Fruit fly (Drosophila melanogaster): ENCODE measurements around the gene Sry-beta.

Gene Sry-beta

DNA sequence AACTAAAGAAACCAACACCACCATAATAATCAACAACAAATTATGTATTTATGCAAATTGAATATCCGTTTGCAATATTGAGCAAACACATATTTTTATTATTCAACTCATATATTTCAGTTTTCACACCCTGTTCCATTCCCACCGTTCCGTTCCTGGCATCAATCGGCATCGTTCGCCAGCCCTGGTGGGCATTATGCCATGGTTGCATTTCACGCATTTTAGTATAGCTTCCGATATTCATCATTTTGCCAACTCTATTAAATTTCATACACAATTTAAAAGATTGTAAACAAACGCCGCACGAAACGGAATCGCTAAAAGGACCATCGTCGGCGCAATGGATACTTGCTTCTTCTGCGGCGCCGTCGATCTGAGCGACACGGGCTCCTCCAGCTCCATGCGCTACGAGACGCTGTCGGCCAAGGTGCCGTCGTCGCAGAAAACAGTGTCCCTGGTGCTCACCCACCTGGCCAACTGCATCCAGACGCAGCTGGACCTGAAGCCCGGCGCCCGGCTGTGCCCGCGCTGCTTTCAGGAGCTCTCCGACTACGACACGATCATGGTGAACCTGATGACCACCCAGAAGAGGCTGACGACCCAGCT, 3.7 kb downstream of the Sry-beta start, which contains the start of gene Sry-delta (continued):
- TF ChIP-seq E2f1 (GFP tag; IDR thresholded peaks at IDR 0.05) (peak; percentile 67), CG6254 (GFP tag; optimal IDR thresholded peaks at IDR 0.05) (peak; percentile 71), gem (tag; optimal IDR thresholded peaks at IDR 0.05) (no peak), CG42726 (GFP tag; IDR thresholded peaks at IDR 0.05; ENCODE audit: partially characterized antibody) (peak; percentile 46; the same call in 1 of the 2 replicates), bsh (GFP tag; optimal IDR thresholded peaks at IDR 0.05) (peak in 1 of 2 experiments; percentile 58), CG34224 (GFP tag; IDR thresholded peaks at IDR 0.05; ENCODE audit: partially characterized antibody) (peak; percentile 76), Eip74EF (GFP tag; optimal IDR thresholded peaks at IDR 0.05) (no peak), Xbp1 (GFP tag; optimal IDR thresholded peaks at IDR 0.05) (peak; percentile 91), CG15514 (GFP tag; optimal IDR thresholded peaks at IDR 0.05) (peak; percentile 91), CG13894 (tag; optimal IDR thresholded peaks at IDR 0.05) (peak; percentile 89), CG10654 (GFP tag; optimal IDR thresholded peaks at IDR 0.05) (peak; percentile 85), CG18599 (GFP tag; optimal IDR thresholded peaks at IDR 0.05) (no peak), CG7928 (GFP tag; optimal IDR thresholded peaks at IDR 0.05) (peak; percentile 100), jumu (GFP tag; optimal IDR thresholded peaks at IDR 0.05) (peak; percentile 86), CG7987 (GFP tag; optimal IDR thresholded peaks at IDR 0.05) (peak; percentile 83), Hr51 (GFP tag; optimal IDR thresholded peaks at IDR 0.05) (peak in 1 of 2 experiments; percentile 88), ato (GFP tag; IDR thresholded peaks at IDR 0.05; ENCODE audit: partially characterized antibody) (peak; percentile 64; the same call in 1 of the 2 replicates), CG4820 (GFP tag; optimal IDR thresholded peaks at IDR 0.05) (peak; percentile 65), tin (GFP tag; optimal IDR thresholded peaks at IDR 0.05) (peak; percentile 91), CG7357 (GFP tag; IDR thresholded peaks at IDR 0.05) (peak; percentile 50; the same call in 1 of the 3 replicates), lilli (GFP tag; optimal IDR thresholded peaks at IDR 0.05) (peak; percentile 93), B-H1 (GFP tag; IDR thresholded peaks at IDR 0.05) (peak; percentile 45), hkb (optimal IDR thresholded peaks at IDR 0.05) (no peak), hkb (GFP tag; IDR thresholded peaks at IDR 0.05) (peak; percentile 75), Ravus (GFP tag; IDR thresholded peaks at IDR 0.05) (0 out of 2 replicates have a peak, but pooled peaks have one; percentile 2), C15 (GFP tag; IDR thresholded peaks at IDR 0.05) (no peak), gsb (GFP tag; IDR thresholded peaks at IDR 0.05) (0 out of 2 replicates have a peak, but pooled peaks have one; percentile 8), ham (GFP tag; IDR thresholded peaks at IDR 0.05) (no peak; the same call in 1 of the 2 replicates), tna (GFP tag; IDR thresholded peaks at IDR 0.05; ENCODE audit: partially characterized antibody) (no peak; the same call in 1 of the 2 replicates), toy (GFP tag; IDR thresholded peaks at IDR 0.05) (no peak), NfI (GFP tag; optimal IDR thresholded peaks at IDR 0.05) (peak; percentile 83), wor (GFP tag; IDR thresholded peaks at IDR 0.05) (no peak), gfzf (GFP tag; optimal IDR thresholded peaks at IDR 0.05) (peak; percentile 52), psq (GFP tag; optimal IDR thresholded peaks at IDR 0.05) (peak; percentile 60), grn (GFP tag; optimal IDR thresholded peaks at IDR 0.05) (no peak), dpn (GFP tag; optimal IDR thresholded peaks at IDR 0.05) (peak; percentile 88 to 93), CG14667 (GFP tag; IDR thresholded peaks at IDR 0.05) (peak; percentile 93), CG8281 (tag; optimal IDR thresholded peaks at IDR 0.05) (no peak), CG17802 (tag; optimal IDR thresholded peaks at IDR 0.05) (peak; percentile 83), Dad (GFP tag; optimal IDR thresholded peaks at IDR 0.05) (peak; percentile 91), Dfd (GFP tag; optimal IDR thresholded peaks at IDR 0.05) (no peak), CG13624 (GFP tag; optimal IDR thresholded peaks at IDR 0.05) (peak; percentile 90), Optix (GFP tag; IDR thresholded peaks at IDR 0.05) (peak; percentile 68), hbn (GFP tag; IDR thresholded peaks at IDR 0.05; ENCODE audit: partially characterized antibody) (peak; percentile 71), row (GFP tag; IDR thresholded peaks at IDR 0.05) (peak; percentile 96), BEAF-32 (GFP tag; optimal IDR thresholded peaks at IDR 0.05) (peak; percentile 89), btn (GFP tag; optimal IDR thresholded peaks at IDR 0.05) (peak; percentile 38), CG13775 (GFP tag; optimal IDR thresholded peaks at IDR 0.05) (peak; percentile 74)

All from whole organism, embryonic.